Fruit fly (Drosophila melanogaster): ENCODE measurements around the gene CG17242.
A peak's percentile ranks its signal among the peaks of the same experiment; 100 is the strongest.

The CG17242 gene

DNA sequence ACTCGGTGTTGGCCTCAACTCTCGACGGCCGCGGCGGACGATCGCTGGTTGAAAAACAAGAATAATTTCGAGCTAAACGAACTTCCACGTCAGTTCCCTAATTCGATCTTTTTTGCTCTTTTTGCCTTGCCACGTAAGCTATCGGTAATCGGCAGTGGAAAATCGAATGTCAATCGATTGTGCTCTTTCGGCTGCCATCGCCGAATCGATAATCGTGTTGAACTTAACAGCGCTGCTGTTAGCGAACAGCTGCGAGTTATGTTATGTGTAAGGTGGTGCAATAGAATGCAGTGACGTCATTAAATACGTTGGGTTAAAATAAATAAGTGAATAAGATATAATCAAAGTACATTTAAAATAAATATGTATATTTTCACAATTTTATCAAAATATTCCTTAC, 32.2 kb downstream of the CG17242 start, which contains the start of gene Sec24CD (continued):
- no peak for TF ChIP-seq kah (GFP tag; optimal IDR thresholded peaks at IDR 0.05)
- TF ChIP-seq twi (tag; optimal IDR thresholded peaks at IDR 0.05) = no peak
- no peak for TF ChIP-seq CG5245 (GFP tag; optimal IDR thresholded peaks at IDR 0.05)
- no peak for TF ChIP-seq CG1602 (GFP tag; optimal IDR thresholded peaks at IDR 0.05)
- no peak for TF ChIP-seq CG10462 (GFP tag; optimal IDR thresholded peaks at IDR 0.05)
- TF ChIP-seq stwl (tag; optimal IDR thresholded peaks at IDR 0.05) = peak; percentile 92
- peak; percentile 57 for TF ChIP-seq CG4617 (GFP tag; optimal IDR thresholded peaks at IDR 0.05; ENCODE audit: borderline replicate concordance)
- TF ChIP-seq Eip74EF (GFP tag; optimal IDR thresholded peaks at IDR 0.05) = no peak
- TF ChIP-seq Hey (tag; optimal IDR thresholded peaks at IDR 0.05) = no peak
- 0 out of 3 replicates have a peak, but pooled peaks have one; percentile 19 for TF ChIP-seq Dbx (GFP tag; IDR thresholded peaks at IDR 0.05)
- TF ChIP-seq Sry-δ (GFP tag; optimal IDR thresholded peaks at IDR 0.05) = peak; percentile 74
- no peak for TF ChIP-seq Side (GFP tag; optimal IDR thresholded peaks at IDR 0.05)
- TF ChIP-seq pzg (GFP tag; optimal IDR thresholded peaks at IDR 0.05) = peak; percentile 84
- no peak for TF ChIP-seq grn (GFP tag; optimal IDR thresholded peaks at IDR 0.05)
- TF ChIP-seq CG11723 (GFP tag; optimal IDR thresholded peaks at IDR 0.05) = no peak
- TF ChIP-seq kay (GFP tag; optimal IDR thresholded peaks at IDR 0.05) = no peak
- TF ChIP-seq CG1603 (tag; optimal IDR thresholded peaks at IDR 0.05) = no peak
- TF ChIP-seq CG2129 (GFP tag; IDR thresholded peaks at IDR 0.05; ENCODE audit: partially characterized antibody) = no peak
- TF ChIP-seq Scr (GFP tag; IDR thresholded peaks at IDR 0.05; ENCODE audit: partially characterized antibody) = peak; percentile 83
- peak; percentile 20 to 88 for TF ChIP-seq crp (GFP tag; optimal IDR thresholded peaks at IDR 0.05)
- TF ChIP-seq CG2116 (GFP tag; optimal IDR thresholded peaks at IDR 0.05) = peak; percentile 68
- no peak for TF ChIP-seq tgo (GFP tag; IDR thresholded peaks at IDR 0.05)
- TF ChIP-seq CG14965 (GFP tag; optimal IDR thresholded peaks at IDR 0.05; ENCODE audit: borderline replicate concordance) = no peak
- TF ChIP-seq Rx (GFP tag; IDR thresholded peaks at IDR 0.05) = no peak
- TF ChIP-seq MTF-1 (GFP tag; optimal IDR thresholded peaks at IDR 0.05; ENCODE audit: borderline replicate concordance) = no peak
- TF ChIP-seq ac (GFP tag; optimal IDR thresholded peaks at IDR 0.05) = no peak
- TF ChIP-seq sug (tag; optimal IDR thresholded peaks at IDR 0.05) = no peak
- TF ChIP-seq CG2199 (GFP tag; IDR thresholded peaks at IDR 0.05) = no peak
- TF ChIP-seq CG11247 (GFP tag; IDR thresholded peaks at IDR 0.05) = no peak
- TF ChIP-seq NfI (GFP tag; optimal IDR thresholded peaks at IDR 0.05) = no peak
- no peak for TF ChIP-seq slou (GFP tag; optimal IDR thresholded peaks at IDR 0.05)
- no peak for TF ChIP-seq Dfd (GFP tag; optimal IDR thresholded peaks at IDR 0.05)
- TF ChIP-seq bcd (GFP tag; optimal IDR thresholded peaks at IDR 0.05) = no peak
- no peak for TF ChIP-seq Elba2 (GFP tag; optimal IDR thresholded peaks at IDR 0.05)
- TF ChIP-seq CG7963 (GFP tag; IDR thresholded peaks at IDR 0.05; ENCODE audit: partially characterized antibody) = peak; percentile 95
- TF ChIP-seq tna (GFP tag; IDR thresholded peaks at IDR 0.05; ENCODE audit: partially characterized antibody) = peak; percentile 97
- peak; percentile 91 for TF ChIP-seq CG14860 (GFP tag; IDR thresholded peaks at IDR 0.05; ENCODE audit: partially characterized antibody)
- TF ChIP-seq dmrt11E (tag; optimal IDR thresholded peaks at IDR 0.05) = no peak
- no peak for TF ChIP-seq Hr51 (GFP tag; optimal IDR thresholded peaks at IDR 0.05)
- TF ChIP-seq dimm (GFP tag; IDR thresholded peaks at IDR 0.05) = no peak
- no peak for TF ChIP-seq esg (GFP tag; conservative IDR thresholded peaks at IDR 0.05)
- no peak for TF ChIP-seq en (GFP tag; optimal IDR thresholded peaks at IDR 0.05)
- peak; percentile 57 for TF ChIP-seq Med (GFP tag)
- peak; percentile 26; the same call in 1 of the 2 replicates for TF ChIP-seq Rfx (GFP tag; IDR thresholded peaks at IDR 0.05)
- no peak for TF ChIP-seq CG8924 (tag; optimal IDR thresholded peaks at IDR 0.05)
- no peak for TF ChIP-seq sim (GFP tag; IDR thresholded peaks at IDR 0.05)
- no peak for TF ChIP-seq grau (tag; optimal IDR thresholded peaks at IDR 0.05)
- TF ChIP-seq CG34376 (GFP tag; optimal IDR thresholded peaks at IDR 0.05) = peak; percentile 35
- no peak for TF ChIP-seq repo (GFP tag; optimal IDR thresholded peaks at IDR 0.05)
- TF ChIP-seq Ptx1 (GFP tag; IDR thresholded peaks at IDR 0.05) = no peak

Measured in whole organism, embryonic.